Fruit fly (Drosophila melanogaster) S2 (cell line): ENCODE measurements around the gene CG42747.

Experiments
- CG8478 ChIP-seq: fragments of >200 bp; optimal IDR thresholded peaks from 2 replicates; lab custom pipeline; 2018
- CTCF ChIP-seq, 2 experiments: fragments of >200 bp; optimal IDR thresholded peaks; 2 replicates each; lab custom pipeline; 2018

The CG42747 gene

dm6 chr3L:6400062-6400750, at the start of gene CG42747:
TSS of gene CG42747 (plus strand) at chr3L:6400590.
- TF ChIP-seq CTCF (optimal IDR thresholded peaks at IDR 0.05; lab: Kevin White, UChicago) (no peak), CG8478 (lab: Kevin White, UChicago) (no peak)

dm6 chr3L:6352232-6352631, 48.2 kb upstream of the CG42747 start, which contains the start of gene CG13300:
TSS of gene CG13300 (minus strand) at chr3L:6352390.
- TF ChIP-seq CTCF (optimal IDR thresholded peaks at IDR 0.05; lab: Kevin White, UChicago) = no peak
- TF ChIP-seq CG8478 (lab: Kevin White, UChicago) = no peak

dm6 chr3L:6355032-6355431, 45.4 kb upstream of the CG42747 start:
- TF ChIP-seq CG8478 (lab: Kevin White, UChicago) (no peak), CTCF (optimal IDR thresholded peaks at IDR 0.05; lab: Kevin White, UChicago) (no peak)

dm6 chr3L:6357152-6357551, 43.2 kb upstream of the CG42747 start:
- TF ChIP-seq CTCF (optimal IDR thresholded peaks at IDR 0.05; lab: Kevin White, UChicago) (no peak), CG8478 (lab: Kevin White, UChicago) (no peak)

dm6 chr3L:6358501-6358900, 41.9 kb upstream of the CG42747 start:
- TF ChIP-seq CTCF (optimal IDR thresholded peaks at IDR 0.05; lab: Kevin White, UChicago) (no peak), CG8478 (lab: Kevin White, UChicago) (no peak)

dm6 chr3L:6359205-6359604, 41.2 kb upstream of the CG42747 start:
- TF ChIP-seq CG8478 (lab: Kevin White, UChicago) (no peak), CTCF (optimal IDR thresholded peaks at IDR 0.05; lab: Kevin White, UChicago) (no peak)

- TF ChIP-seq CG8478 (lab: Kevin White, UChicago) = no peak
- no peak for TF ChIP-seq CTCF (optimal IDR thresholded peaks at IDR 0.05; lab: Kevin White, UChicago)
Observed at dm6 chr3L:6363626-6364025, 36.8 kb upstream of the CG42747 start.

- TF ChIP-seq CTCF (optimal IDR thresholded peaks at IDR 0.05; lab: Kevin White, UChicago) (no peak), CG8478 (lab: Kevin White, UChicago) (no peak)
Observed at dm6 chr3L:6364217-6364616, 36.2 kb upstream of the CG42747 start.

- no peak for TF ChIP-seq CG8478 (lab: Kevin White, UChicago)
- no peak for TF ChIP-seq CTCF (optimal IDR thresholded peaks at IDR 0.05; lab: Kevin White, UChicago)
Observed at dm6 chr3L:6366629-6367028, 33.8 kb upstream of the CG42747 start.

dm6 chr3L:6369638-6370195, 30.7 kb upstream of the CG42747 start:
- TF ChIP-seq CTCF (optimal IDR thresholded peaks at IDR 0.05; lab: Kevin White, UChicago) (no peak), CG8478 (lab: Kevin White, UChicago) (no peak)

- TF ChIP-seq CG8478 (lab: Kevin White, UChicago) (no peak), CTCF (optimal IDR thresholded peaks at IDR 0.05; lab: Kevin White, UChicago) (no peak)
Observed at dm6 chr3L:6371406-6371805, 29.0 kb upstream of the CG42747 start.

dm6 chr3L:6387754-6388153, 12.6 kb upstream of the CG42747 start:
- no peak for TF ChIP-seq CG8478 (lab: Kevin White, UChicago)

- TF ChIP-seq CTCF (optimal IDR thresholded peaks at IDR 0.05; lab: Kevin White, UChicago) = no peak
- no peak for TF ChIP-seq CG8478 (lab: Kevin White, UChicago)
Observed at dm6 chr3L:6391354-6391753, 9.0 kb upstream of the CG42747 start.

dm6 chr3L:6392443-6392842, 7.9 kb upstream of the CG42747 start:
- TF ChIP-seq CTCF (optimal IDR thresholded peaks at IDR 0.05; lab: Kevin White, UChicago) = no peak
- no peak for TF ChIP-seq CG8478 (lab: Kevin White, UChicago)

- TF ChIP-seq CG8478 (lab: Kevin White, UChicago) = no peak
- no peak for TF ChIP-seq CTCF (optimal IDR thresholded peaks at IDR 0.05; lab: Kevin White, UChicago)
Observed at dm6 chr3L:6395907-6396306, 4.5 kb upstream of the CG42747 start.

- TF ChIP-seq CG8478 (lab: Kevin White, UChicago) = no peak
- no peak for TF ChIP-seq CTCF (optimal IDR thresholded peaks at IDR 0.05; lab: Kevin White, UChicago)
Observed at dm6 chr3L:6397835-6398234, 2.6 kb upstream of the CG42747 start.
